Fruit fly (Drosophila melanogaster) whole organism, prepupa: ENCODE results near the gene gdl.
A peak's percentile ranks its signal among the peaks of the same experiment; 100 is the strongest.

Experiments
- CG6854 ChIP-seq: fragments of 200-800 bp; sonication (Bioruptor generic); optimal IDR thresholded peaks from 2 replicates; lab custom pipeline; 2017; ENCODE audit warnings: missing biosample characterization, mild to moderate bottlenecking, missing genetic modification characterization
- CG7368 ChIP-seq: fragments of 200-800 bp; sonication (Bioruptor generic); optimal IDR thresholded peaks from 3 replicates; lab custom pipeline; 2016; ENCODE audit warnings: missing biosample characterization, missing genetic modification characterization
- Gug ChIP-seq: fragments of 200-800 bp; sonication (Bioruptor generic); IDR thresholded peaks from 2 replicates; pipeline ENCODE4 v1.3.6; 2022; ENCODE audit warnings: missing biosample characterization, missing genetic modification characterization
- Smox ChIP-seq: fragments of 200-800 bp; sonication (Bioruptor generic); optimal IDR thresholded peaks from 3 replicates; lab custom pipeline; 2016; ENCODE audit warnings: missing biosample characterization, missing genetic modification characterization
- Sox14 ChIP-seq: fragments of 200-800 bp; sonication (Bioruptor generic); optimal IDR thresholded peaks from 3 replicates; lab custom pipeline; 2016; ENCODE audit warnings: missing biosample characterization, missing genetic modification characterization
- acj6 ChIP-seq: fragments of 200-800 bp; sonication (Bioruptor generic); optimal IDR thresholded peaks from 3 replicates; lab custom pipeline; 2016; ENCODE audit warnings: missing biosample characterization, missing genetic modification characterization
- dsx ChIP-seq: fragments of 200-800 bp; optimal IDR thresholded peaks from 3 replicates; lab custom pipeline; 2019; ENCODE audit warnings: missing biosample characterization, mild to moderate bottlenecking, missing genetic modification characterization, moderate library complexity; ENCODE audit not compliant: poor library complexity, severe bottlenecking
- fkh ChIP-seq: fragments of 200-800 bp; sonication (Bioruptor generic); optimal IDR thresholded peaks from 3 replicates; lab custom pipeline; 2017; ENCODE audit warnings: missing biosample characterization, mild to moderate bottlenecking, missing genetic modification characterization, moderate library complexity
- vri ChIP-seq: fragments of 200-800 bp; sonication (Bioruptor generic); optimal IDR thresholded peaks from 3 replicates; lab custom pipeline; 2016; ENCODE audit warnings: missing biosample characterization, mild to moderate bottlenecking, missing genetic modification characterization

dm6 chr3L:15547187-15547790 is 38.0 kb downstream of the gdl start:
- TF ChIP-seq dsx (GFP tag; lab: Kevin White, UChicago), result no peak
- TF ChIP-seq acj6 (GFP tag; lab: Kevin White, UChicago), result no peak
- TF ChIP-seq vri (GFP tag; lab: Kevin White, UChicago), result peak; percentile 94
- no peak for TF ChIP-seq CG6854
- TF ChIP-seq Gug (GFP tag; lab: Robert Waterston, UW), result no peak
- TF ChIP-seq fkh (GFP tag; lab: Kevin White, UChicago), result no peak
- no peak for TF ChIP-seq CG7368
- TF ChIP-seq Smox (GFP tag; lab: Kevin White, UChicago), result no peak
- TF ChIP-seq Sox14 (GFP tag; lab: Kevin White, UChicago), result no peak
